Worm (Caenorhabditis elegans): ENCODE measurements around the gene chil-22.

The chil-22 gene

ce11 chrII:9466095-9466494 is at the start of gene chil-22:
Gene chil-22, minus strand, starts transcription at chrII:9466195.
- no peak for TF ChIP-seq ztf-1 (GFP tag; conservative IDR thresholded peaks at IDR 0.05)

- TF ChIP-seq ztf-11 (tag; optimal IDR thresholded peaks at IDR 0.05) (no peak), nhr-10 (tag; optimal IDR thresholded peaks at IDR 0.05) (no peak), unc-62 (GFP tag; optimal IDR thresholded peaks at IDR 0.05) (no peak), ztf-1 (GFP tag; conservative IDR thresholded peaks at IDR 0.05) (no peak), ztf-4 (tag; optimal IDR thresholded peaks at IDR 0.05) (no peak), crh-2 (tag; optimal IDR thresholded peaks at IDR 0.05) (no peak), gmeb-1 (tag; optimal IDR thresholded peaks at IDR 0.05) (no peak), ZK546.5 (tag; optimal IDR thresholded peaks at IDR 0.05) (no peak), sma-9 (GFP tag; optimal IDR thresholded peaks at IDR 0.05) (no peak), sma-9 (tag; optimal IDR thresholded peaks at IDR 0.05) (no peak), lin-13 (GFP tag; optimal IDR thresholded peaks at IDR 0.05) (no peak), nhr-21 (tag; optimal IDR thresholded peaks at IDR 0.05) (no peak), sem-4 (tag; optimal IDR thresholded peaks at IDR 0.05) (no peak), nhr-25 (tag; optimal IDR thresholded peaks at IDR 0.05) (no peak), lsy-2 (tag; optimal IDR thresholded peaks at IDR 0.05) (no peak), nhr-23 (tag; optimal IDR thresholded peaks at IDR 0.05) (no peak), Y55F3AM.14 (GFP tag; optimal IDR thresholded peaks at IDR 0.05) (no peak), peb-1 (tag; optimal IDR thresholded peaks at IDR 0.05) (no peak), zag-1 (tag; optimal IDR thresholded peaks at IDR 0.05) (no peak), egl-27 (tag; optimal IDR thresholded peaks at IDR 0.05) (no peak)
These were observed 41.2 kb upstream of the chil-22 start, which contains the start of gene gcy-3 for ce11 chrII:9507181-9507580. Gene gcy-3, minus strand, starts transcription at chrII:9507281.

ce11 chrII:9501955-9502354 is 36.0 kb upstream of the chil-22 start:
- TF ChIP-seq crh-2 (tag; optimal IDR thresholded peaks at IDR 0.05) (peak; percentile 63), sma-9 (GFP tag; optimal IDR thresholded peaks at IDR 0.05) (peak; percentile 78), sma-9 (tag; optimal IDR thresholded peaks at IDR 0.05) (no peak), F13H6.1 (tag; optimal IDR thresholded peaks at IDR 0.05) (peak; percentile 72), nhr-25 (tag; optimal IDR thresholded peaks at IDR 0.05) (no peak), nhr-77 (tag; optimal IDR thresholded peaks at IDR 0.05) (no peak), gmeb-1 (tag; optimal IDR thresholded peaks at IDR 0.05) (peak; percentile 46), sma-3 (GFP tag; optimal IDR thresholded peaks at IDR 0.05) (peak; percentile 8)

ce11 chrII:9500926-9501325 is 34.9 kb upstream of the chil-22 start:
- peak; percentile 66 for TF ChIP-seq crh-2 (tag; optimal IDR thresholded peaks at IDR 0.05)
- TF ChIP-seq sem-4 (tag; optimal IDR thresholded peaks at IDR 0.05) = no peak
- no peak for TF ChIP-seq nhr-23 (tag; optimal IDR thresholded peaks at IDR 0.05)
- TF ChIP-seq dmd-4 (tag; optimal IDR thresholded peaks at IDR 0.05) = no peak
- no peak for TF ChIP-seq unc-62 (GFP tag; optimal IDR thresholded peaks at IDR 0.05)
- peak; percentile 78 for TF ChIP-seq F13H6.1 (tag; optimal IDR thresholded peaks at IDR 0.05)
- TF ChIP-seq lin-39 (tag; optimal IDR thresholded peaks at IDR 0.05) = no peak
- peak; percentile 92 for TF ChIP-seq sma-9 (GFP tag; optimal IDR thresholded peaks at IDR 0.05)
- TF ChIP-seq sma-9 (tag; optimal IDR thresholded peaks at IDR 0.05) = no peak
- TF ChIP-seq nhr-6 (tag; optimal IDR thresholded peaks at IDR 0.05) = no peak
- TF ChIP-seq gmeb-1 (tag; optimal IDR thresholded peaks at IDR 0.05) = peak; percentile 46
- TF ChIP-seq aly-2 (tag; optimal IDR thresholded peaks at IDR 0.05) = no peak
- no peak for TF ChIP-seq ztf-4 (tag; optimal IDR thresholded peaks at IDR 0.05)
- TF ChIP-seq ceh-82 (tag; optimal IDR thresholded peaks at IDR 0.05) = no peak
- peak; percentile 49 for TF ChIP-seq sma-3 (GFP tag; optimal IDR thresholded peaks at IDR 0.05)
- no peak for TF ChIP-seq snpc-4 (tag; optimal IDR thresholded peaks at IDR 0.05)
- TF ChIP-seq lsy-2 (tag; optimal IDR thresholded peaks at IDR 0.05) = no peak
- peak in 1 of 2 experiments; percentile 63 for TF ChIP-seq mdl-1 (tag; optimal IDR thresholded peaks at IDR 0.05)
- peak; percentile 78 for TF ChIP-seq fos-1 (tag; optimal IDR thresholded peaks at IDR 0.05)
- TF ChIP-seq nhr-11 (tag; optimal IDR thresholded peaks at IDR 0.05) = no peak
- no peak for TF ChIP-seq unc-39 (tag; optimal IDR thresholded peaks at IDR 0.05)
- no peak for TF ChIP-seq nhr-12 (tag; optimal IDR thresholded peaks at IDR 0.05)
- no peak for TF ChIP-seq nhr-77 (tag; optimal IDR thresholded peaks at IDR 0.05)
- no peak for TF ChIP-seq unc-55 (GFP tag; optimal IDR thresholded peaks at IDR 0.05)
- no peak for TF ChIP-seq R02D3.7 (tag; optimal IDR thresholded peaks at IDR 0.05)
- no peak for TF ChIP-seq egl-27 (tag; optimal IDR thresholded peaks at IDR 0.05)
- no peak for TF ChIP-seq ama-1 (optimal IDR thresholded peaks at IDR 0.05)
- no peak for TF ChIP-seq ZK546.5 (tag; optimal IDR thresholded peaks at IDR 0.05)
- no peak for TF ChIP-seq elt-1 (tag; optimal IDR thresholded peaks at IDR 0.05)
- TF ChIP-seq mbf-1 (tag; optimal IDR thresholded peaks at IDR 0.05) = no peak
- no peak for TF ChIP-seq peb-1 (tag; optimal IDR thresholded peaks at IDR 0.05)
- TF ChIP-seq ceh-16 (tag; optimal IDR thresholded peaks at IDR 0.05) = no peak
- no peak for TF ChIP-seq ztf-1 (GFP tag; conservative IDR thresholded peaks at IDR 0.05)
- no peak for TF ChIP-seq zag-1 (tag; optimal IDR thresholded peaks at IDR 0.05)
- no peak for TF ChIP-seq lin-11 (tag; optimal IDR thresholded peaks at IDR 0.05)
- no peak for TF ChIP-seq nhr-25 (tag; optimal IDR thresholded peaks at IDR 0.05)
- TF ChIP-seq mab-5 (tag; optimal IDR thresholded peaks at IDR 0.05) = no peak
- no peak for TF ChIP-seq blmp-1 (tag; optimal IDR thresholded peaks at IDR 0.05; ENCODE audit: insufficient read depth)
- no peak for TF ChIP-seq C34F6.9 (tag; optimal IDR thresholded peaks at IDR 0.05)
- TF ChIP-seq nhr-10 (tag; optimal IDR thresholded peaks at IDR 0.05) = no peak
- no peak for TF ChIP-seq elt-3 (tag; optimal IDR thresholded peaks at IDR 0.05)
- no peak for TF ChIP-seq nhr-237 (tag; optimal IDR thresholded peaks at IDR 0.05)
- TF ChIP-seq nhr-21 (tag; optimal IDR thresholded peaks at IDR 0.05) = no peak

All from whole organism, L2 larva.